Worm (Caenorhabditis elegans): ENCODE measurements around the gene K04A8.19.
A peak's percentile ranks its signal among the peaks of the same experiment; 100 is the strongest.

K04A8.19 gene

DNA sequence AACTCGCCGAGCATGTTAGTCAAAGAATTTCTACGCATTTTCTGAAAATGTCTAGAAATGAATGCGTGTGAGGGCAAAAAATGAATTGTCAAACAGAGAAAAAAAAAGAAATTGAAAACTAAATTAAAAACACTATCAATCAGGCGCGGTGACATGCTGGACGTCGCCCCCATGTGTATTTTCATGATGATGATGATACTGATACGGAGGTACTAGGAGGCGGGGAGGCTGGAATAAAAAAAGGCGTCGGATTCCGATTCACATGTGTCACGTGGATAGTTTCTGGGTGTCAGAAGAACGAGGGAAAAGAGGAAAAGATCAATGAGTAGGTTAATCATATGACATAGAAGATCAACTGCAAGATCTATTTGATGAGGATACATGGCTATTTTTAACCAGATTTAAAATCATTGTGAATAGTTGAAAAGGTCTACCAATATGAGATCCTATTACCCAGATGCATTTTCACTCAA is 48.8 kb downstream of the K04A8.19 start, which contains the start of gene W01A11.7:
Gene W01A11.7 (minus strand): TSS at position 51 of the 473 bp plus-strand sequence.
- TF ChIP-seq C34F6.9 (tag; optimal IDR thresholded peaks at IDR 0.05) (no peak), nhr-129 (tag; optimal IDR thresholded peaks at IDR 0.05) (peak; percentile 34), zag-1 (tag; optimal IDR thresholded peaks at IDR 0.05) (no peak), sma-3 (GFP tag; optimal IDR thresholded peaks at IDR 0.05) (peak; percentile 78), lin-13 (GFP tag; optimal IDR thresholded peaks at IDR 0.05) (no peak), sma-9 (GFP tag; optimal IDR thresholded peaks at IDR 0.05) (peak; percentile 47), sma-9 (tag; optimal IDR thresholded peaks at IDR 0.05) (no peak), nhr-25 (tag; optimal IDR thresholded peaks at IDR 0.05) (peak; percentile 48), nhr-11 (tag; optimal IDR thresholded peaks at IDR 0.05) (no peak), ceh-16 (tag; optimal IDR thresholded peaks at IDR 0.05) (no peak), nhr-21 (tag; optimal IDR thresholded peaks at IDR 0.05) (peak; percentile 18), gmeb-1 (tag; optimal IDR thresholded peaks at IDR 0.05) (peak; percentile 34)

DNA sequence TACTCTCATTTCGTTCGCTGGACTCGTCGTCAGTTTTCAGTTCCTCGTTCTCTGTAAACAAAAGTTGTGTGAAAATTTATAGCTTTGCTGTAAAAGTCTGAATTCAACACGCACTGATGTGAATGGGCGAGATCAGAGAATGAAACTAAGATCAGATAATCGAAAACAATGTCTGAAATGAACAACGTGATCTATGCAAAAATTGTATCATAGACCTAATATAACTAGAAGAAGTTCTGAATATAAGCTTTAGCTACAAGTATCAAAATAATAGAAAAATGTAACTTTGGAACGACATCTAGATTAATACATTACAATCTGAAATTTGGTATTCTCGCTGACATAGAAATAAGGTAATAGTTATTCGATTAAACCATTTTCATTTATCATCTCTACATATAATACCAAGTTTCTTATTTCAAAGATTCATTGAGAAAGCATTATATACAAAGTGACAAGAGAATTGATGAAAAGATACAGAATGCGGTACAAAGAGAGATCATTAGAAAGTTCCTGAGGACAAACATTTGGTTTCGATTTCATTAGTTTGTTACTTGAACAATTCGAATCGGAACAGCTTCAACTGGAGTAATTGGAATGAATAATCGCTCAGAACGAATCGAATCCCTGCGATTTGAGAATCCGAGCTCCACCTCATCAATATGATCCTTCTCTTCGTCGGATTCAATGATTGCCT is 49.9 kb downstream of the K04A8.19 start, which contains the start of gene moc-2:
Gene moc-2 (minus strand): TSS at position 51 of the 697 bp plus-strand sequence.
- TF ChIP-seq elt-1 (tag; optimal IDR thresholded peaks at IDR 0.05) (no peak), R02D3.7 (tag; optimal IDR thresholded peaks at IDR 0.05) (no peak), nhr-6 (tag; optimal IDR thresholded peaks at IDR 0.05) (no peak), unc-62 (GFP tag; optimal IDR thresholded peaks at IDR 0.05) (no peak), sem-4 (tag; optimal IDR thresholded peaks at IDR 0.05) (no peak), lin-39 (tag; optimal IDR thresholded peaks at IDR 0.05) (no peak), crh-2 (tag; optimal IDR thresholded peaks at IDR 0.05) (no peak), skn-1 (tag; optimal IDR thresholded peaks at IDR 0.05) (no peak)

All from whole organism, L2 larva.